Fruit fly (Drosophila melanogaster): ENCODE results near the gene CG32086.

The CG32086 gene

DNA sequence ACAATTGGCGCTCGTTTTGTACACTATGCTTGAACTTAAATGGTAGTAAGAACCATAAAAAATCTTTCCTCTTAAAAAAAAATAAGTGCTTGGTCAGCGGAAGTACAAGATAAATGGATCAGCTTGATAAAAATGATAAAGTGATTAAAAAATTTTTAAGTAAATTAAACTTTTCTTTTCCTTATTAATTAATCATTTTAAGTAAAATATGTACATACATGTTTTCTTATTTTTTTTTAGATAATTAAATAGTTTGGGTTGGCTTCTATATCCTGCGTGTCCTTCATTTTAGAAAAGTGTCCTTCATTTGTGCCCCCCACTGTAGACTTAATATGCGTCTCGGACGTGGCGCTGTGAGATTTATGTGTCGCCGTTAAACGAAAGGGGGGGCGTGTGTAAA lies 27.2 kb downstream of the CG32086 start (continued):
- TF ChIP-seq vfl (GFP tag; optimal IDR thresholded peaks at IDR 0.05) (peak; percentile 33), Oli (tag; optimal IDR thresholded peaks at IDR 0.05) (peak; percentile 27), repo (GFP tag; optimal IDR thresholded peaks at IDR 0.05) (no peak), CoRest (tag; optimal IDR thresholded peaks at IDR 0.05) (peak; percentile 37), scrt (GFP tag; optimal IDR thresholded peaks at IDR 0.05) (peak; percentile 7), CG10147 (GFP tag; optimal IDR thresholded peaks at IDR 0.05) (peak; percentile 27), sug (tag; optimal IDR thresholded peaks at IDR 0.05) (no peak), CG3847 (GFP tag; IDR thresholded peaks at IDR 0.05) (0 out of 2 replicates have a peak, but pooled peaks have one; percentile 13), Taf1 (GFP tag; IDR thresholded peaks at IDR 0.05) (no peak), schlank (tag; optimal IDR thresholded peaks at IDR 0.05) (no peak), prd (optimal IDR thresholded peaks at IDR 0.05) (no peak), prd (GFP tag; IDR thresholded peaks at IDR 0.05) (no peak), CG31441 (GFP tag; IDR thresholded peaks at IDR 0.05) (peak; percentile 31; the same call in 1 of the 2 replicates), Sry-β (GFP tag; optimal IDR thresholded peaks at IDR 0.05) (no peak), Atf-2 (GFP tag; optimal IDR thresholded peaks at IDR 0.05) (no peak), ro (GFP tag; IDR thresholded peaks at IDR 0.05) (no peak), CG10209 (GFP tag; optimal IDR thresholded peaks at IDR 0.05) (peak; percentile 26), CG9797 (GFP tag; optimal IDR thresholded peaks at IDR 0.05) (no peak), Sox100B (GFP tag; optimal IDR thresholded peaks at IDR 0.05) (peak; percentile 15), Hsf (GFP tag; optimal IDR thresholded peaks at IDR 0.05) (no peak), chif (GFP tag; optimal IDR thresholded peaks at IDR 0.05) (no peak), sd (tag; optimal IDR thresholded peaks at IDR 0.05) (no peak), mam (GFP tag; optimal IDR thresholded peaks at IDR 0.05) (peak; percentile 36), Opbp (GFP tag; IDR thresholded peaks at IDR 0.05; ENCODE audit: partially characterized antibody) (no peak), HmgD (GFP tag; optimal IDR thresholded peaks at IDR 0.05) (no peak), crol (GFP tag; IDR thresholded peaks at IDR 0.05) (no peak), Max (GFP tag; optimal IDR thresholded peaks at IDR 0.05) (no peak), Hmr (GFP tag; optimal IDR thresholded peaks at IDR 0.05) (peak; percentile 64), CG8290 (GFP tag; optimal IDR thresholded peaks at IDR 0.05) (no peak), CG8290 (tag; optimal IDR thresholded peaks at IDR 0.05) (peak in 1 of 2 experiments; percentile 2), CG42726 (GFP tag; IDR thresholded peaks at IDR 0.05; ENCODE audit: partially characterized antibody) (no peak), ham (GFP tag; IDR thresholded peaks at IDR 0.05) (no peak), D19B (GFP tag; optimal IDR thresholded peaks at IDR 0.05) (peak; percentile 7), zfh1 (GFP tag; IDR thresholded peaks at IDR 0.05) (no peak), sisA (GFP tag; IDR thresholded peaks at IDR 0.05) (no peak), CG9932 (GFP tag; IDR thresholded peaks at IDR 0.05) (peak; percentile 31; the same call in 1 of the 2 replicates), sr (GFP tag; IDR thresholded peaks at IDR 0.05) (no peak), yki (optimal IDR thresholded peaks at IDR 0.05) (no peak), Meics (GFP tag; optimal IDR thresholded peaks at IDR 0.05) (peak; percentile 66), CG12391 (tag; optimal IDR thresholded peaks at IDR 0.05) (peak; percentile 21), Fer3 (tag; optimal IDR thresholded peaks at IDR 0.05) (peak; percentile 30), CG13775 (GFP tag; optimal IDR thresholded peaks at IDR 0.05) (peak; percentile 46), dpn (GFP tag; optimal IDR thresholded peaks at IDR 0.05) (peak in 1 of 2 experiments; percentile 24), CG2678 (tag; optimal IDR thresholded peaks at IDR 0.05) (peak; percentile 65), lilli (GFP tag; optimal IDR thresholded peaks at IDR 0.05) (peak; percentile 24), corto (GFP tag; optimal IDR thresholded peaks at IDR 0.05) (no peak), CG7556 (GFP tag; optimal IDR thresholded peaks at IDR 0.05) (peak; percentile 75), al (GFP tag; IDR thresholded peaks at IDR 0.05) (0 out of 2 replicates have a peak, but pooled peaks have one; percentile 3), ash1 (GFP tag; optimal IDR thresholded peaks at IDR 0.05) (no peak), caup (GFP tag; optimal IDR thresholded peaks at IDR 0.05; ENCODE audit: severe bottlenecking) (peak; percentile 41), crp (GFP tag; optimal IDR thresholded peaks at IDR 0.05) (no peak), lmd (GFP tag; IDR thresholded peaks at IDR 0.05) (peak; percentile 18; the same call in 1 of the 2 replicates)
